Worm (Caenorhabditis elegans) whole organism, early embryonic: ENCODE results near the gene mop-25.2.

Experiments used
- B0310.2 ChIP-seq: sonication (generic microtip); optimal IDR thresholded peaks from 2 replicates; lab custom pipeline; 2016; ENCODE audit warnings: mild to moderate bottlenecking, missing genetic modification characterization, missing compliant biosample characterization
- aly-1 ChIP-seq: sonication (generic microtip); optimal IDR thresholded peaks from 2 replicates; lab custom pipeline; 2016; ENCODE audit warnings: missing genetic modification characterization, missing compliant biosample characterization
- ama-1 ChIP-seq: fragments of 150-350 bp; optimal IDR thresholded peaks from 2 replicates; lab custom pipeline; 2014
- ceh-13 ChIP-seq: fragments of 200-800 bp; sonication (Bioruptor generic); optimal IDR thresholded peaks from 2 replicates; lab custom pipeline; 2018; ENCODE audit warnings: mild to moderate bottlenecking, missing genetic modification characterization, missing compliant biosample characterization
- ceh-36 ChIP-seq: sonication (generic microtip); optimal IDR thresholded peaks from 2 replicates; lab custom pipeline; 2016; ENCODE audit warnings: missing genetic modification characterization, inconsistent platforms, missing compliant biosample characterization
- hmg-4 ChIP-seq: fragments of 200-800 bp; sonication (Bioruptor generic); optimal IDR thresholded peaks from 2 replicates; lab custom pipeline; 2018; ENCODE audit warnings: mild to moderate bottlenecking, missing genetic modification characterization, missing compliant biosample characterization
- pes-1 ChIP-seq: fragments of 200-800 bp; sonication (Bioruptor generic); IDR thresholded peaks from 2 replicates; pipeline ENCODE4 v1.3.6; 2022; ENCODE audit warnings: missing genetic modification reagents, missing genetic modification characterization, missing compliant biosample characterization
- scrt-1 ChIP-seq: fragments of 200-800 bp; sonication (Bioruptor generic); IDR thresholded peaks from 2 replicates; pipeline ENCODE4 v1.3.6; 2022; ENCODE audit warnings: missing genetic modification characterization, missing compliant biosample characterization
- tbx-37 ChIP-seq: fragments of 200-800 bp; sonication (Bioruptor generic); conservative IDR thresholded peaks from 2 replicates; pipeline ENCODE4 v1.3.6; 2022; ENCODE audit warnings: missing genetic modification reagents, missing genetic modification characterization, missing compliant biosample characterization
- tra-4 ChIP-seq: sonication (generic microtip); optimal IDR thresholded peaks from 2 replicates; lab custom pipeline; 2017; ENCODE audit warnings: missing genetic modification characterization, missing compliant biosample characterization

- no peak for TF ChIP-seq B0310.2 (tag; lab: Kevin White, UChicago)
- TF ChIP-seq scrt-1 (GFP tag; lab: Robert Waterston, UW), result no peak
- TF ChIP-seq ceh-13, result no peak
- TF ChIP-seq tbx-37 (GFP tag; lab: Robert Waterston, UW), result no peak
- TF ChIP-seq ama-1 (lab: Kevin White, UChicago), result no peak
- TF ChIP-seq aly-1 (tag; lab: Kevin White, UChicago), result no peak
- TF ChIP-seq tra-4, result no peak
- no peak for TF ChIP-seq ceh-36 (tag; lab: Kevin White, UChicago)
- no peak for TF ChIP-seq pes-1 (GFP tag; lab: Robert Waterston, UW)
- TF ChIP-seq hmg-4 (GFP tag; lab: Kevin White, UChicago), result no peak
These were observed 13.4 kb downstream of the mop-25.2 start for ce11 chrII:9690067-9690632.
